Fruit fly (Drosophila melanogaster) Kc167 (cell line): ENCODE data around the gene CG14275.

Source experiments
- psq ChIP-seq: fragments of >200 bp; optimal IDR thresholded peaks from 2 replicates; lab custom pipeline; 2017; ENCODE audit warnings: missing external identifiers
- ttk ChIP-seq: sonication (Bioruptor generic); optimal IDR thresholded peaks from 2 replicates; lab custom pipeline; 2017; ENCODE audit warnings: missing external identifiers

- TF ChIP-seq ttk = no peak
- no peak for TF ChIP-seq psq (lab: Kevin White, UChicago)
Measured at dm6 chr2L:8371354-8371937, 44.2 kb downstream of the CG14275 start.
